Worm (Caenorhabditis elegans): ENCODE data around the gene sra-13.

DNA sequence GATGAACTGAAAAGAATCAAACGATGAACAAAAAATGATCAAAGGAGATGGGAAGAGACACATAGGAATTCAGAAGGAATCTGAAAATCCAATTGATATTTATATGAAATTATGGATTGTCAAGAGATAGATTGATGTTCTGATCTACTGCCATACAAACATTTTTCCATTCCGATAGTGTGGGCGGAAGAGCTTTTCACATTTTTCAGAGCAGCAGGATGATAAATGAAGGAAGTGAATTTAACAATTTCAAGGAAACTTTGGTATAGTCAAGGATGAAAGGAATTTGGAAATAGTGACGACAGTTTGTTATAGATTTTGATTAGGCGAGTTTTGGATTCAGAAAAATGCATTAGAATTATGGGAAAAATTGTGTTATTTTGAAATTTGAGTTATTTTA lies 2.2 kb upstream of the sra-13 start, which contains the start of gene ubc-24:
- TF ChIP-seq lim-6 (tag; optimal IDR thresholded peaks at IDR 0.05) (no peak), ama-1 (optimal IDR thresholded peaks at IDR 0.05) (no peak), ceh-34 (tag; optimal IDR thresholded peaks at IDR 0.05) (no peak), dve-1 (tag; optimal IDR thresholded peaks at IDR 0.05) (no peak), pha-4 (tag; optimal IDR thresholded peaks at IDR 0.05) (no peak), fkh-10 (GFP tag; optimal IDR thresholded peaks at IDR 0.05) (no peak), elt-2 (tag; optimal IDR thresholded peaks at IDR 0.05) (no peak), eyg-1 (tag; optimal IDR thresholded peaks at IDR 0.05) (no peak), pros-1 (tag; optimal IDR thresholded peaks at IDR 0.05) (no peak), F13H6.1 (tag; optimal IDR thresholded peaks at IDR 0.05) (no peak)
